Fruit fly (Drosophila melanogaster) whole organism, embryonic: ENCODE measurements around the gene Ddc.

ENCODE experiments used
- CG34224 ChIP-seq: fragments of 200-800 bp; sonication (Bioruptor generic); IDR thresholded peaks from 3 replicates; pipeline ENCODE4 v1.3.6; 2022; ENCODE audit warnings: missing biosample characterization, missing genetic modification characterization; ENCODE audit not compliant: partially characterized antibody
- D19A ChIP-seq: fragments of 200-800 bp; optimal IDR thresholded peaks from 3 replicates; lab custom pipeline; 2019; ENCODE audit warnings: missing biosample characterization, mild to moderate bottlenecking, missing genetic modification characterization, moderate library complexity
- Elba2 ChIP-seq: fragments of 200-800 bp; sonication (Bioruptor generic); optimal IDR thresholded peaks from 3 replicates; lab custom pipeline; 2016; ENCODE audit warnings: missing biosample characterization, missing genetic modification characterization
- Ptx1 ChIP-seq: fragments of 200-800 bp; sonication (Bioruptor generic); IDR thresholded peaks from 2 replicates; pipeline ENCODE4 v1.3.6; 2022; ENCODE audit warnings: missing biosample characterization, missing genetic modification characterization
- Rx ChIP-seq: fragments of 200-800 bp; sonication (Bioruptor generic); IDR thresholded peaks from 2 replicates; pipeline ENCODE4 v1.3.6; 2022; ENCODE audit warnings: missing biosample characterization, missing genetic modification characterization
- Six4 ChIP-seq: fragments of 200-800 bp; sonication (Bioruptor generic); optimal IDR thresholded peaks from 2 replicates; lab custom pipeline; 2016; ENCODE audit warnings: missing biosample characterization, missing genetic modification characterization
- croc ChIP-seq: fragments of 200-800 bp; sonication (Bioruptor generic); conservative IDR thresholded peaks from 3 replicates; pipeline ENCODE4 v1.3.6; 2022; ENCODE audit warnings: missing biosample characterization, missing genetic modification characterization
- dan ChIP-seq: fragments of 200-800 bp; sonication (Bioruptor generic); IDR thresholded peaks from 2 replicates; pipeline ENCODE4 v1.3.6; 2022; ENCODE audit warnings: missing biosample characterization, missing genetic modification characterization
- pzg ChIP-seq: fragments of 200-800 bp; sonication (Bioruptor generic); optimal IDR thresholded peaks from 3 replicates; lab custom pipeline; 2018; ENCODE audit warnings: missing biosample characterization, mild to moderate bottlenecking, missing genetic modification characterization, moderate library complexity
- sens-2 ChIP-seq: fragments of 200-800 bp; sonication (Bioruptor generic); IDR thresholded peaks from 2 replicates; pipeline ENCODE4 v1.3.6; 2022; ENCODE audit warnings: missing biosample characterization, missing genetic modification characterization

DNA sequence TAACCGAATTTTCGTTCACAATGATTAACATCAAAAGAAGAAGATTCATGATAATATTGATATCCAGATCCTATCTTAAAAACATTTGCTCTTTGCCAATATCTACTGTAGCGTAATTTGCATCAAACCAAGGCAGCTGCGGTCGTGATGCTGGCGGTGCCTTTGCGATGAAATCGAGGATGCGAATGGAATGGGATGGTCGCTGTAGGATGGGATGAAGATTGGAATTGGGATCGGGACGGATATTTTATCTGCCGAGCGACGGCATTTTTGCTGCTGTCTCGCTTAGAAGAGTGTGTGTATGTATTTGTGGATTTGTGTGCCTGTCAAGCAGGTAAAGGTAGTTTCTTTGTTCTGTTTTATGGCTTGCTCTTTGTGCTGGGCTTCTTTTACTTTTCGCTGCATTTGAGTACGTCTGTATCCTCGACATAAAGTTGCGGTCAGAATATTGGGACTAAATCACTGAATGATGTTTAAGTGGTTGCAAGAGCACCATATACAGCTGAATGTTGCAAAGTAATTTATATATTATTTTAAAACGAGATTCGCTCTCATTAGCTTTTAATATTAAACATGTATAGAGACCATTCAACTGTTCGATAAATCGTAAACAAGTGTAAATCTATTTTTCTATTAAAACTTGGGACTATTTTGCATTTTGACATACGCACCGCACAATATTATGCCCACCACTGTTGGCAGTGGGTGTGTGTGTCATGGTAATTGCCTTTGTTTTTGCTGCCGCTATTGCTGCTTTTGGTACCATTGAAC lies 42.4 kb upstream of the Ddc start:
- no peak for TF ChIP-seq pzg (GFP tag; lab: Kevin White, UChicago)
- TF ChIP-seq croc = no peak
- TF ChIP-seq dan = no peak
- TF ChIP-seq D19A (tag; lab: Kevin White, UChicago) = no peak
- TF ChIP-seq CG34224 (GFP tag; lab: Robert Waterston, UW) = no peak
- TF ChIP-seq Six4 (GFP tag; lab: Kevin White, UChicago) = no peak
- TF ChIP-seq Rx (GFP tag; lab: Robert Waterston, UW) = no peak
- TF ChIP-seq Ptx1 (GFP tag; lab: Robert Waterston, UW) = no peak
- TF ChIP-seq Elba2 = no peak
- no peak for TF ChIP-seq sens-2 (GFP tag; lab: Robert Waterston, UW)
